Fruit fly (Drosophila melanogaster): ENCODE results near the gene Rcd4.

The Rcd4 gene

DNA sequence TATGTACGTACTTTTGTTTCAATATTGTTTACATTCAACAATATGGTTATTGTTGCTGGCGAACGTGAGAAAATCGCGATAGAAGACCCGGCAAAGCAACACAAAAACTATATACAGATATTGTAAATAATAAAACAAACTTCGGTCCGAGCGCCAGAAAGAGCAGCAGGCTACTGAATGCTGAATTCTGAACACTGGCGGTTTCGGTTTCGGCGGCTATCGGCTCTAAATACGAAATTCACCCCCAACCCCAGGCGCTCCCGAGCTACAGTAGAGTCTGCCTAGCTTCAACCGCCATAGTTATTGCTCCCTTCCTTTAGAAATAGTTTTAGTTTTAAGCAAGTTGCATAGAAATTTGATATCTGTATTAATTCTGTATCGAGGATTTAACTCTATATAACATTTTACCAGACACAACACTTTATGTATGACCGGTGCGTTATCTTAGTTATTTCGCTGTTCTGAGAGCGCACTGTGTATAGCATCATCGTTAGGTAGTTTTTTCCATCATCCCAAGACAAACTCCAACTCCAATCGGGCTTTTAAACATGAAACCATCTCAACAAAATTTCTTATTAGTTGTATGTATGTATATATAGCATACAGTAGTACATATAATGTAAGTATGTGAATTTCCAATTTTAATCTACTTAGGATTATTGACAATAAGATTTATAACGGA lies 20.2 kb upstream of the Rcd4 start, which contains the start of gene CG7627:
CG7627 (minus strand) TSS at position 197 of the 682 bp plus-strand sequence.
- peak; percentile 94 for TF ChIP-seq CG18599 (GFP tag; optimal IDR thresholded peaks at IDR 0.05)
- peak; percentile 67 for TF ChIP-seq pb (GFP tag; optimal IDR thresholded peaks at IDR 0.05)
- TF ChIP-seq CG11695 (GFP tag; IDR thresholded peaks at IDR 0.05), result peak; percentile 72; the same call in 2 of the 3 replicates
- TF ChIP-seq dmrt11E (tag; optimal IDR thresholded peaks at IDR 0.05), result peak; percentile 62
- TF ChIP-seq emc (GFP tag; optimal IDR thresholded peaks at IDR 0.05), result peak; percentile 39
- TF ChIP-seq pnt (GFP tag; optimal IDR thresholded peaks at IDR 0.05), result peak; percentile 59
- TF ChIP-seq CG1832 (GFP tag; optimal IDR thresholded peaks at IDR 0.05), result no peak
- peak; percentile 63; the same call in 2 of the 3 replicates for TF ChIP-seq CG11560 (tag; IDR thresholded peaks at IDR 0.05)
- peak; percentile 67 for TF ChIP-seq CG6765 (GFP tag; optimal IDR thresholded peaks at IDR 0.05)
- TF ChIP-seq Nf-YA (GFP tag; IDR thresholded peaks at IDR 0.05), result peak; percentile 53; the same call in 1 of the 2 replicates
- TF ChIP-seq GATAe (GFP tag; conservative IDR thresholded peaks at IDR 0.05), result peak; percentile 38; the same call in 1 of the 2 replicates
- peak; percentile 19 for TF ChIP-seq gsb-n (tag; optimal IDR thresholded peaks at IDR 0.05)
- TF ChIP-seq CG17912 (GFP tag; optimal IDR thresholded peaks at IDR 0.05), result peak; percentile 24
- peak; percentile 60; the same call in 1 of the 2 replicates for TF ChIP-seq stc (GFP tag; IDR thresholded peaks at IDR 0.05)
- peak; percentile 63 for TF ChIP-seq E2f1 (GFP tag; IDR thresholded peaks at IDR 0.05)
- peak; percentile 84 for TF ChIP-seq Meics (GFP tag; optimal IDR thresholded peaks at IDR 0.05)
- TF ChIP-seq CG10209 (GFP tag; optimal IDR thresholded peaks at IDR 0.05), result peak; percentile 79
- peak; percentile 12 for TF ChIP-seq slp2 (GFP tag; optimal IDR thresholded peaks at IDR 0.05)
- TF ChIP-seq lilli (GFP tag; optimal IDR thresholded peaks at IDR 0.05), result peak; percentile 89
- peak; percentile 63; the same call in 1 of the 3 replicates for TF ChIP-seq CG11093 (GFP tag; IDR thresholded peaks at IDR 0.05)
- peak; percentile 65 for TF ChIP-seq peb (GFP tag; IDR thresholded peaks at IDR 0.05)
- TF ChIP-seq CG31441 (GFP tag; IDR thresholded peaks at IDR 0.05), result peak; percentile 81
- peak; percentile 78 for TF ChIP-seq CG10979 (tag; optimal IDR thresholded peaks at IDR 0.05)
- TF ChIP-seq toy (GFP tag; IDR thresholded peaks at IDR 0.05), result peak; percentile 54; the same call in 1 of the 2 replicates
- TF ChIP-seq cg (GFP tag; optimal IDR thresholded peaks at IDR 0.05), result no peak
- no peak for TF ChIP-seq CG12236 (GFP tag; optimal IDR thresholded peaks at IDR 0.05)
- no peak for TF ChIP-seq nerfin-2 (GFP tag; IDR thresholded peaks at IDR 0.05; ENCODE audit: partially characterized antibody)
- TF ChIP-seq corto (GFP tag; optimal IDR thresholded peaks at IDR 0.05), result no peak
- peak; percentile 54 for TF ChIP-seq Oli (tag; optimal IDR thresholded peaks at IDR 0.05)
- TF ChIP-seq ewg (GFP tag; optimal IDR thresholded peaks at IDR 0.05), result peak; percentile 47
- peak; percentile 3 for TF ChIP-seq grn (GFP tag; optimal IDR thresholded peaks at IDR 0.05)
- TF ChIP-seq hb (GFP tag; IDR thresholded peaks at IDR 0.05; ENCODE audit: partially characterized antibody), result no peak
- TF ChIP-seq cas (GFP tag; IDR thresholded peaks at IDR 0.05), result peak; percentile 44; the same call in 1 of the 2 replicates
- TF ChIP-seq tgo (GFP tag; IDR thresholded peaks at IDR 0.05), result peak; percentile 74
- TF ChIP-seq bigmax (GFP tag; optimal IDR thresholded peaks at IDR 0.05), result no peak
- peak; percentile 9 for TF ChIP-seq pzg (GFP tag; optimal IDR thresholded peaks at IDR 0.05)
- TF ChIP-seq CG11723 (GFP tag; optimal IDR thresholded peaks at IDR 0.05), result peak; percentile 50
- TF ChIP-seq shn (GFP tag; optimal IDR thresholded peaks at IDR 0.05), result peak; percentile 79
- peak; percentile 7 for TF ChIP-seq CG3995 (GFP tag; optimal IDR thresholded peaks at IDR 0.05)
- peak; percentile 77 for TF ChIP-seq exex (tag; optimal IDR thresholded peaks at IDR 0.05)
- TF ChIP-seq btn (GFP tag; optimal IDR thresholded peaks at IDR 0.05), result peak; percentile 19
- no peak for TF ChIP-seq sna (GFP tag; IDR thresholded peaks at IDR 0.05; ENCODE audit: partially characterized antibody)
- peak; percentile 74 for TF ChIP-seq disco-r (GFP tag; optimal IDR thresholded peaks at IDR 0.05)
- TF ChIP-seq Sox102F (GFP tag; optimal IDR thresholded peaks at IDR 0.05), result peak; percentile 56
- TF ChIP-seq CG9727 (GFP tag; optimal IDR thresholded peaks at IDR 0.05), result peak; percentile 82
- peak; percentile 30 for TF ChIP-seq wek (GFP tag; optimal IDR thresholded peaks at IDR 0.05)
- TF ChIP-seq CG5180 (GFP tag; optimal IDR thresholded peaks at IDR 0.05), result peak; percentile 58
- TF ChIP-seq grau (tag; optimal IDR thresholded peaks at IDR 0.05), result peak; percentile 98
- TF ChIP-seq Oaz (GFP tag; IDR thresholded peaks at IDR 0.05), result peak; percentile 48; the same call in 1 of the 2 replicates

Measured in whole organism, embryonic.